Worm (Caenorhabditis elegans) whole organism, L3 larva: Measurements from ENCODE around the gene fut-1.

Experiments
- ZK546.5 ChIP-seq: sonication (generic microtip); optimal IDR thresholded peaks from 2 replicates; lab custom pipeline; 2017; ENCODE audit warnings: missing biosample characterization, missing genetic modification characterization
- ama-1 ChIP-seq: fragments of 150-350 bp; optimal IDR thresholded peaks from 2 replicates; lab custom pipeline; 2018
- ceh-28 ChIP-seq: fragments of 150-350 bp; optimal IDR thresholded peaks from 2 replicates; lab custom pipeline; 2014; ENCODE audit warnings: missing biosample characterization, missing genetic modification reagents, missing genetic modification characterization
- ceh-82 ChIP-seq: fragments of 150-350 bp; optimal IDR thresholded peaks from 2 replicates; lab custom pipeline; 2014; ENCODE audit warnings: missing biosample characterization, missing genetic modification characterization
- ceh-9 ChIP-seq: sonication (generic microtip); optimal IDR thresholded peaks from 2 replicates; lab custom pipeline; 2018; ENCODE audit warnings: missing biosample characterization, missing genetic modification characterization
- egl-27 ChIP-seq: sonication (generic microtip); optimal IDR thresholded peaks from 4 replicates; lab custom pipeline; 2017; ENCODE audit warnings: missing biosample characterization, missing genetic modification reagents, missing genetic modification characterization
- egl-5 ChIP-seq: fragments of 150-350 bp; optimal IDR thresholded peaks from 2 replicates; lab custom pipeline; 2017; ENCODE audit warnings: missing biosample characterization, missing genetic modification reagents, missing genetic modification characterization, inconsistent platforms
- elt-1 ChIP-seq: fragments of 150-350 bp; optimal IDR thresholded peaks from 2 replicates; lab custom pipeline; 2014; ENCODE audit warnings: missing biosample characterization, missing genetic modification characterization
- elt-2 ChIP-seq: sonication (generic microtip); optimal IDR thresholded peaks from 2 replicates; lab custom pipeline; 2016; ENCODE audit warnings: missing genetic modification reagents, mild to moderate bottlenecking, missing genetic modification characterization, missing compliant biosample characterization
- elt-3 ChIP-seq, 3 experiments: fragments of 150-350 bp in 1 of 3; sonication (generic microtip) in 2 of 3; optimal IDR thresholded peaks; 2 replicates in 2 of 3; 4 replicates in 1 of 3; lab custom pipeline; 2014 to 2017; ENCODE audit warnings: missing biosample characterization in 3 of 3, missing genetic modification characterization in 3 of 3
- eor-1 ChIP-seq, 2 experiments: fragments of 150-350 bp; optimal IDR thresholded peaks; 2 replicates each; lab custom pipeline; 2014 to 2018; ENCODE audit warnings: missing biosample characterization in 2 of 2, missing genetic modification characterization in 2 of 2
- fkh-10 ChIP-seq: sonication (generic microtip); optimal IDR thresholded peaks from 2 replicates; lab custom pipeline; 2017; ENCODE audit warnings: missing biosample characterization, missing genetic modification reagents, missing genetic modification characterization
- fkh-2 ChIP-seq: fragments of 150-350 bp; optimal IDR thresholded peaks from 2 replicates; lab custom pipeline; 2014; ENCODE audit warnings: missing biosample characterization, missing genetic modification reagents, missing genetic modification characterization
- jun-1 ChIP-seq: fragments of 150-350 bp; optimal IDR thresholded peaks from 2 replicates; lab custom pipeline; 2014; ENCODE audit warnings: missing biosample characterization, missing genetic modification reagents, missing genetic modification characterization
- lin-39 ChIP-seq: fragments of 150-350 bp; optimal IDR thresholded peaks from 2 replicates; lab custom pipeline; 2018; ENCODE audit warnings: missing biosample characterization, missing genetic modification reagents, missing genetic modification characterization
- mdl-1 ChIP-seq: fragments of 150-350 bp; optimal IDR thresholded peaks from 2 replicates; lab custom pipeline; 2014; ENCODE audit warnings: missing biosample characterization, missing genetic modification characterization
- nfya-1 ChIP-seq: sonication (generic microtip); optimal IDR thresholded peaks from 2 replicates; lab custom pipeline; 2017; ENCODE audit warnings: missing genetic modification characterization, mild to moderate bottlenecking, missing compliant biosample characterization, antibody characterized with exemption, moderate library complexity; ENCODE audit not compliant: insufficient read depth
- nhr-11 ChIP-seq: fragments of 150-350 bp; optimal IDR thresholded peaks from 2 replicates; lab custom pipeline; 2014; ENCODE audit warnings: missing biosample characterization, missing genetic modification characterization
- nhr-23 ChIP-seq: fragments of 150-350 bp; optimal IDR thresholded peaks from 2 replicates; lab custom pipeline; 2014; ENCODE audit warnings: missing biosample characterization, missing genetic modification reagents, missing genetic modification characterization
- nhr-237 ChIP-seq: fragments of 150-350 bp; optimal IDR thresholded peaks from 2 replicates; lab custom pipeline; 2014; ENCODE audit warnings: missing biosample characterization, missing genetic modification characterization
- nhr-25 ChIP-seq: sonication (generic microtip); optimal IDR thresholded peaks from 2 replicates; lab custom pipeline; 2017; ENCODE audit warnings: missing biosample characterization, missing genetic modification characterization
- nhr-43 ChIP-seq: sonication (generic microtip); optimal IDR thresholded peaks from 2 replicates; lab custom pipeline; 2016; ENCODE audit warnings: mild to moderate bottlenecking, missing genetic modification characterization, missing compliant biosample characterization; ENCODE audit not compliant: poor library complexity, severe bottlenecking
- nhr-67 ChIP-seq: fragments of 150-350 bp; optimal IDR thresholded peaks from 2 replicates; lab custom pipeline; 2014; ENCODE audit warnings: missing biosample characterization, missing genetic modification characterization
- nhr-76 ChIP-seq: fragments of 150-350 bp; sonication (generic microtip); optimal IDR thresholded peaks from 5 replicates; lab custom pipeline; 2014; ENCODE audit warnings: missing biosample characterization, missing genetic modification characterization
- pha-4 ChIP-seq: fragments of 150-350 bp; optimal IDR thresholded peaks from 2 replicates; lab custom pipeline; 2014; ENCODE audit warnings: missing biosample characterization, missing genetic modification reagents, missing genetic modification characterization
- pqm-1 ChIP-seq: fragments of 150-350 bp; optimal IDR thresholded peaks from 2 replicates; lab custom pipeline; 2017; ENCODE audit warnings: missing biosample characterization, missing genetic modification characterization, inconsistent platforms
- skn-1 ChIP-seq: fragments of 150-350 bp; optimal IDR thresholded peaks from 2 replicates; lab custom pipeline; 2014; ENCODE audit warnings: missing biosample characterization, missing genetic modification characterization
- tbx-2 ChIP-seq: sonication (generic microtip); optimal IDR thresholded peaks from 2 replicates; lab custom pipeline; 2016; ENCODE audit warnings: mild to moderate bottlenecking, missing genetic modification characterization, missing compliant biosample characterization
- zag-1 ChIP-seq: fragments of 150-350 bp; optimal IDR thresholded peaks from 2 replicates; lab custom pipeline; 2014; ENCODE audit warnings: missing biosample characterization, missing genetic modification characterization
- ztf-11 ChIP-seq: fragments of 150-350 bp; optimal IDR thresholded peaks from 2 replicates; lab custom pipeline; 2014; ENCODE audit warnings: missing biosample characterization, missing genetic modification characterization
- ztf-4 ChIP-seq: fragments of 150-350 bp; optimal IDR thresholded peaks from 2 replicates; lab custom pipeline; 2014; ENCODE audit warnings: missing biosample characterization, missing genetic modification characterization

fut-1 gene

ce11 chrII:8746298-8746775 lies 13.1 kb downstream of the fut-1 start:
- no peak for TF ChIP-seq elt-1 (tag; lab: Kevin White, UChicago)
- peak; percentile 79 for TF ChIP-seq nhr-25
- TF ChIP-seq fkh-2 (tag; lab: Kevin White, UChicago): no peak
- peak; percentile 92 for TF ChIP-seq ama-1 (lab: Kevin White, UChicago)
- TF ChIP-seq ZK546.5: no peak
- TF ChIP-seq nhr-11 (tag; lab: Kevin White, UChicago): no peak
- TF ChIP-seq nhr-67 (tag; lab: Kevin White, UChicago): no peak
- TF ChIP-seq nhr-43 (tag; lab: Kevin White, UChicago): peak; percentile 69
- TF ChIP-seq pqm-1 (tag; lab: Kevin White, UChicago): no peak
- TF ChIP-seq elt-3 (tag; optimal IDR thresholded peaks at IDR 0.05; lab: Kevin White, UChicago): no peak
- TF ChIP-seq ceh-9 (tag; lab: Kevin White, UChicago): no peak
- TF ChIP-seq ztf-4 (tag; lab: Kevin White, UChicago): peak; percentile 20
- TF ChIP-seq eor-1 (tag; optimal IDR thresholded peaks at IDR 0.05; lab: Kevin White, UChicago): no peak
- no peak for TF ChIP-seq pha-4
- peak; percentile 32 for TF ChIP-seq lin-39 (tag; lab: Kevin White, UChicago)

- TF ChIP-seq nhr-43 (tag; lab: Kevin White, UChicago) (peak; percentile 72), elt-3 (tag; optimal IDR thresholded peaks at IDR 0.05; lab: Kevin White, UChicago) (no peak), pha-4 (peak; percentile 58), nhr-23 (no peak), ama-1 (lab: Kevin White, UChicago) (peak; percentile 97), nhr-25 (peak; percentile 6)
Measured at ce11 chrII:8745449-8746297, 13.7 kb downstream of the fut-1 start.

ce11 chrII:8744555-8745448 lies 14.6 kb downstream of the fut-1 start:
- TF ChIP-seq nhr-43 (tag; lab: Kevin White, UChicago) (peak; percentile 36), elt-2 (peak; percentile 24), zag-1 (tag; lab: Kevin White, UChicago) (no peak), fkh-2 (tag; lab: Kevin White, UChicago) (no peak), ztf-4 (tag; lab: Kevin White, UChicago) (peak; percentile 4), nhr-23 (peak; percentile 67), nfya-1 (peak; percentile 37), nhr-237 (tag; lab: Kevin White, UChicago) (no peak), fkh-10 (GFP tag; lab: Kevin White, UChicago) (no peak), pqm-1 (tag; lab: Kevin White, UChicago) (peak; percentile 3), nhr-25 (peak; percentile 85), eor-1 (tag; optimal IDR thresholded peaks at IDR 0.05; lab: Kevin White, UChicago) (no peak), pha-4 (peak; percentile 41), tbx-2 (tag; lab: Kevin White, UChicago) (no peak), ama-1 (lab: Kevin White, UChicago) (peak; percentile 96), mdl-1 (tag; lab: Kevin White, UChicago) (peak; percentile 14), ZK546.5 (no peak), skn-1 (tag; lab: Kevin White, UChicago) (no peak), jun-1 (tag; lab: Kevin White, UChicago) (peak; percentile 20), lin-39 (tag; lab: Kevin White, UChicago) (peak; percentile 47)

- no peak for TF ChIP-seq nhr-76 (tag; lab: Kevin White, UChicago)
- peak; percentile 75 for TF ChIP-seq jun-1 (tag; lab: Kevin White, UChicago)
- TF ChIP-seq lin-39 (tag; lab: Kevin White, UChicago): peak; percentile 30
- no peak for TF ChIP-seq nhr-11 (tag; lab: Kevin White, UChicago)
- no peak for TF ChIP-seq elt-3 (tag; optimal IDR thresholded peaks at IDR 0.05; lab: Kevin White, UChicago)
- peak; percentile 55 for TF ChIP-seq nhr-25
- TF ChIP-seq ceh-82 (tag; lab: Kevin White, UChicago): no peak
- TF ChIP-seq nfya-1: peak; percentile 76
- peak; percentile 94 for TF ChIP-seq ama-1 (lab: Kevin White, UChicago)
- peak; percentile 65 for TF ChIP-seq nhr-43 (tag; lab: Kevin White, UChicago)
- no peak for TF ChIP-seq mdl-1 (tag; lab: Kevin White, UChicago)
- TF ChIP-seq nhr-23: peak; percentile 17
- no peak for TF ChIP-seq egl-27 (tag; lab: Kevin White, UChicago)
- TF ChIP-seq ceh-28: no peak
- peak; percentile 46 for TF ChIP-seq pqm-1 (tag; lab: Kevin White, UChicago)
- no peak for TF ChIP-seq skn-1 (tag; lab: Kevin White, UChicago)
- TF ChIP-seq ztf-11 (tag; lab: Kevin White, UChicago): no peak
- peak; percentile 90 for TF ChIP-seq elt-2
- TF ChIP-seq egl-5 (tag; lab: Kevin White, UChicago): no peak
Measured at ce11 chrII:8743379-8744173, 15.8 kb downstream of the fut-1 start, which contains the start of gene mak-1. TSS of gene mak-1 (plus strand) at chrII:8744071.
